Fruit fly (Drosophila melanogaster): ENCODE data around the gene GMF.
A peak's percentile ranks its signal among the peaks of the same experiment; 100 is the strongest.

- TF ChIP-seq CG13204 (GFP tag; optimal IDR thresholded peaks at IDR 0.05) (peak; percentile 13), CG10348 (GFP tag; IDR thresholded peaks at IDR 0.05) (no peak), gl (tag; optimal IDR thresholded peaks at IDR 0.05) (peak; percentile 50)
Measured at dm6 chr2L:16255232-16256117, 47.3 kb downstream of the GMF start.

All from whole organism, pupa.